Fruit fly (Drosophila melanogaster) ovary, adult (tissue): ENCODE data around the gene CG32544.

Experiments used
- CG17801 ChIP-seq: fragments of 200-800 bp; optimal IDR thresholded peaks from 2 replicates; lab custom pipeline; 2019; ENCODE audit warnings: missing biosample characterization, mild to moderate bottlenecking, missing genetic modification characterization, moderate library complexity; ENCODE audit not compliant: partially characterized antibody

Gene CG32544

dm6 chrX:18848338-18849021 lies 11.6 kb upstream of the CG32544 start, which contains the start of gene shop:
shop (minus strand) TSS chrX:18848566.
- TF ChIP-seq CG17801 (GFP tag; lab: Kevin White, UChicago), result peak; percentile 59

dm6 chrX:18849022-18849368 lies 11.1 kb upstream of the CG32544 start:
- no peak for TF ChIP-seq CG17801 (GFP tag; lab: Kevin White, UChicago)

DNA sequence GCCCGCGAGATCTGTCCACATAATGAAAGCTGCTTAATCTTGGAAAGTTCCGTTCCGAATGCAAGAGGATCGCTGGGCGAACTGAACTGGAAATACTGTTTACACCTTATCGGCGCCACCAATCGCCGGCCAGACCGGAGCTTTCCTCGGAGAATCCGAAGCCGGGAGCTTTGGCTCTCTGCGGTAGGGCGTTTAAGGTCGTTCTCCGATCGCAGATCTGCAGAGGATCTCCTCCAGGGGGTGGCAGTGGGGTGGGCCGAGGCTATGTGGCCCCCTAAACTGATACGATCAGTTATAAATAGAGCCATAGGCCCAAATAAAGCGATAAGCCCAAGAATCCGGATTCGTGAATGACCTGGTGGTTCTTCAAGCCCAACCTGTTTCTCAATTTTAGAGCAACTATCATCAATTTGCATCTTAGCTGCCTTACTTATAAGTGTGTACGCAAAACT lies 2.7 kb upstream of the CG32544 start, which contains the start of gene CG7322:
Gene CG7322 (minus strand): TSS at position 402 of the 452 bp plus-strand sequence.
- no peak for TF ChIP-seq CG17801 (GFP tag; lab: Kevin White, UChicago)

DNA sequence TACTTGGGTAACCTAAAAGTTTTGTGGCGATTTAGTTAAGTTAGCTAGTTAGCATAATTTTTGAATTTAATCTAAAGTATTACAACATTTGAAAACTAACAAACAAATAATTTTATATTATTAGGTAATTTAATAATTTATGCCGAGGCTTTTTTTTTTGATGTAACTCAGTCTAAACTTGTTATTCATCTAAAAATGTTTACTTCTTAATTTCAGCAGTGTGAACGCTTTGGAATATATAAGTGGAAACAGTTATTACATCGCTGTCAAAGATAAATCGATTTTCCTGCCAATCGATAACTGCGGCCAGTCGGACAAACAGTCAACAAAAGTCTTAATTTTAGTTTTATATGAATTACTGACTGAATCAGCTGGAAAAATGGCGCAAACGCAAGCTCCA lies 2.2 kb upstream of the CG32544 start, which contains the start of gene Usp39:
Gene Usp39 (plus strand): TSS at position 288 of the 400 bp plus-strand sequence.
- TF ChIP-seq CG17801 (GFP tag; lab: Kevin White, UChicago), result no peak

DNA sequence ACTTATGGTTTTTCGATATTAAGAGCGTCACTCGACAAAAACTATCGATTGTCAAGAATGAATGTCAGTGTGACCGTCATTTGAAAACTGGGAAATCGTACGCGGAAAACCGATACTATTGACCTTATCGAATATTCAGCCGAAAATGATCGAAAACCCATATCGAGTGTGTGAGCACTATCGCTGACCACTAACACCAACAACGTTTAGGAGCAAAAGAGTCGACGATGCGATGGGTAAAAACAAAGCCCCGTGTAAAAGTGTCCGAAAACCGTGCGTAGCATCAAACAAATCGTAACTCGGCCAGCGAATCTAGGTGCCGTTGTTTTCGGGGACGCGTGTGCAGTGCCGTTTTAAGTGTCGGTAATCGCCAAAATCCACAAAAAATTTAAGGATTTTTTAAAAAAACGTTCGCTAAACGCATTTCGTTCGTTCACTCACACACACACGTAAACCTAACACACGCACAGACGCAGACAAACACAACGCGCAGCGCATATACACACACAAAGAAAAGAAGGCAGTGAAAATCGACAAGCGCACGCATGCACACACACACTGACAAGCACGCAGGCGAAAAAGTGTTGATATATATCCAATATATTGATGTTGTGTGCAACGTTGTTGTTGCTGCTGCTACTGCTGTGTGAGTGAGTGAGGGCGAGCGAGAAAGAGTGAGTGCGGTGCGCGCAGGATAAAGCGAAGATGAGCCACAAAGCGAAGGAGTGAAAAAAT lies 3.8 kb downstream of the CG32544 start, which contains the start of the genes CG7326 and Dora:
Gene CG7326 (minus strand): TSS at position 29 of the 735 bp plus-strand sequence.
Gene Dora (plus strand): TSS at position 203 of the 735 bp plus-strand sequence.
- TF ChIP-seq CG17801 (GFP tag; lab: Kevin White, UChicago), result peak; percentile 56

dm6 chrX:18864483-18865358 lies 4.6 kb downstream of the CG32544 start:
- no peak for TF ChIP-seq CG17801 (GFP tag; lab: Kevin White, UChicago)

dm6 chrX:18866289-18866832 lies 6.3 kb downstream of the CG32544 start:
- TF ChIP-seq CG17801 (GFP tag; lab: Kevin White, UChicago), result no peak

DNA sequence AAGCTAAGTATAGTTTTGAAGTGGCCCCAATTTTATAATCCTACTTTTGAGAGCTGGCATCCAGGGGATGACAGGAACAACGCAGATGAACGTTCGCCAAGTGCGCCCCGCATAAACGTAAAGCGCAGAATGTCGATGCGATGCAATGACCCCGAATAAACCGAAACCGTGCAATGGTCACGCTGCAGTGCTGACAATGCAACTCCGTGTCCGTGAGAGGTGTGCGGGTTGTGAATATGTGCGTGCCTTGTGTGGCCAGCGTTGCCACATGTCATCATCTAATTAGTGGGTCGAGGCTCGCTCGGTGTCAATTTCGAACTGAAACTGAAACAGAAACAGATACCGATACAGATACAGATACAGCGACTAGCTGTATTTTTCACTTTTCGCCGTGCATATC lies 8.1 kb downstream of the CG32544 start:
- TF ChIP-seq CG17801 (GFP tag; lab: Kevin White, UChicago), result no peak

DNA sequence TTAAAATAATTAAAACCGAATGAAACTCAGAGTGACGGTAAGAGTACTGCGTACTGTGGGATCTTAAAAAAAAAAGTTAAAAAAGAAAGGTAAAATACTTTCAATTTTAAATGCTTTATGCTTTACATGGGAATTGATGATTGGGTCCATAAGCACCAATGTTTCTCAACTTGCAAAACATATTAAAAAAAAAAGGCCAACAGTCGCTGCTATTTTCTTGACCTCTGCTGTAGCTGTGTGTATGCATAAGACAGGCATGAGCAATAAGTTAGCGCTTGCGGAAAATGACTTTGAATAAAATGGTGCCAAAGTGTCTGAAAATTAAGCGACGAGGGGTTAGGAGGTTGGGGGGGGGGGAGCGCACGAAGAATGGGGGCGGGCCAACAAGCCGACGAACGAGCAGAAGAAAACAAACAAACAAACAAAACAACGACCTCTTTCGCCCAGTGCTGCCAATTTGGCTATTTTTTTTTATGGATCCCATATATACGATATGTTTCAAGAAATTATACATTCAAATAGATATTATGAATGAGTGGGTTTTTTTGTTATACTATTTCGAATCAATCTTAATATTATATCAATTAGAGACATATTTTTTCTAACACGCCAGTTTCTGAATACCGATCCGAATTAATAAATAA lies 9.5 kb downstream of the CG32544 start:
- no peak for TF ChIP-seq CG17801 (GFP tag; lab: Kevin White, UChicago)

DNA sequence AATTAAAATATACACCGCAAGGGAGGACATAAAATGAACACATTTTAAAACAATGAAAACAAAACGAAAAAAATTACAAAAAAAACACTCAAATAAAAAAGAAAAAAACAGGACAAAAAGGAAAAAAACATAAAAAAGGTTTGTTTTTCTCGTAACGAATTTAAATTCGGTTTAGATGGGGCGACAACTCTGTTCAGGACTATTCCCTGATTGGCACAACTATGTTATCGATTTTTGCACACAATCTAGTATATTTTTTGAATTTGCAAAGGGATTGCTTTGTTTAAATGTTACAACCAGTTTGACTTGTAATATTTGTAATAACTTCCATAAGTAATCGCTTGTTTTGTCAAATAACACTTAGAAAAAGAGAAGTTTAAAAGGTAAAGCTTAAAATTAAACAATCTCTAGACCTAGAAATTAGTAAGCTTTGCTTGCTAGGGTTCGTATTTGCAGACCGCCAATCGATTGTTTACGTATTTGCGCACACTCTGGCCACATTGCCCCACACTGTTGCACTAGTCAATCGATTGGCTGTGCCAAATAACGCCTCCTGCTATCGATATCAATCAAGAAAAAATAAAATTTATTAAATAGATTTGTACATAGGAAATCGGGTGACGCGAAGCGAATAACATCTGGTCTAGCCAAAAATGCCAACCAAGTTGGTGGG lies 24.1 kb downstream of the CG32544 start, which contains the start of gene CG7332:
Gene CG7332 (plus strand): TSS at position 515 of the 673 bp plus-strand sequence.
- no peak for TF ChIP-seq CG17801 (GFP tag; lab: Kevin White, UChicago)

DNA sequence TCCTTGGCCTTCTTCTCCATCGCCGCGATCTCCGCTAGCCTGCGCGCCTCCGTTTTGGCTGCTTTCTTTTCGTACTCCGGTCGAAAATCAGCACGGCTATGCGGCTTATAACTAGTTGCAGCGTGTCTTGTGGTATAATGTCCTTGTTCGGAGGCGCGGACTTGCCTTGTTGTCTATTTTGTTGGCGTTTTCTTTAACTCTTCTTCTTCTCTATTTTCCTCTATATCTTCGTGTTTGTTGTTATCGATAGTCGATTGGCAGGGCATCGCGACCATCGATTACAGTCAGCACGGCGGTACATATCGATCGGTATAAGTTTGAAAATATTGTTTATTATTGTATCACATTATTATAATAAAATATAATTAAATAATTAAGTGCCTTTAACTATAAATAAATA lies 33.3 kb downstream of the CG32544 start, which contains the start of gene Flacc:
Gene Flacc (minus strand): TSS at position 204 of the 400 bp plus-strand sequence.
- TF ChIP-seq CG17801 (GFP tag; lab: Kevin White, UChicago), result peak; percentile 7

DNA sequence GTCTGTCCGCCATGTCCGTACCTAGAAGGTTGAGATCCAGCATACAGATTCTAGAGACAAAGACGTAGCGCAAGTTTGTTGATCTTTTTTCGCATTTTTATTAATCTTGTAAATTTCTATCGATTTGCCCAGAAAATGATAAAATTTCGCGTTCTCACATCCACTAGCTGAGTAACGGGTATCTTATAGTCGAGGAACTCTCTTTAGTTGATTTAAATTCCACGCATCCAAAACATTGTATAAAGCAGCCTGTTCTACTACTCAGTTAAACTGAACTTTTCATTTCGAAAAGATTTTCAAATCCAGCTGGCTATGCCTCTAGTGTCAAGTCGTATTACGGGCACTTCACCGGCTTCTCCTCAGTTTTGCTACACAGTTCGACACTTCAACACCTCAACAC lies 34.1 kb downstream of the CG32544 start, which contains the start of gene SdhBL:
Gene SdhBL (plus strand): TSS at position 301 of the 400 bp plus-strand sequence.
- no peak for TF ChIP-seq CG17801 (GFP tag; lab: Kevin White, UChicago)

dm6 chrX:18897294-18897693 lies 37.2 kb downstream of the CG32544 start:
- TF ChIP-seq CG17801 (GFP tag; lab: Kevin White, UChicago), result no peak
